Worm (Caenorhabditis elegans): ENCODE results near the gene cest-9.2.

cest-9.2 gene

DNA sequence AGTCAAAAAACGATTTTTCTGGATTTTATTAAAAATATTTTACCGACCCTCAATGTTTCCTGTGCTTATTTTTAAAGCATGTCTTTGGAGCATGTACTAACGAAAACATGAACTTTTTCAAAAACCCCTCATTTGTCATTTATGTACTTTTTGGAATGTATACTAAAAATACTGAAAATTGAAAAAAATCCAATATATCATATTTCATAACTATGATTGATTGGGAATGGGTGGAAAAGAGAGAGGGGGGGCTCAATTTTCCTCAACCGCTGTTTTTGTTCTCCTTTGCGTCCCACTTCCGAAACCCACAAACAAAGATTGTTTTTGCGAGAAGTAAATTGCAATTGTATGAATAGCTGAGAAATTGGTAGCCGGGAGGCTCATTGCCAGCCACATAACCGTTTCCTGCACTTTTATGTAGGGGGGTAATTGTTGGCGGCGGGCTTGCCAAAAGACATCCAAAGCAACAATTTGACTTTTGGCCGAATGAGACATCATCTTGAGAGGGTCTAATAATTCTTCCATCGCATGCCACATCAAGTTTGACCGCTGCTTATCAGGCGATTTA lies 42.0 kb upstream of the cest-9.2 start:
- TF ChIP-seq ztf-23 (GFP tag; IDR thresholded peaks at IDR 0.05): no peak
- no peak for TF ChIP-seq klf-2 (GFP tag; conservative IDR thresholded peaks at IDR 0.05)
- TF ChIP-seq tab-1 (GFP tag; IDR thresholded peaks at IDR 0.05): 0 out of 2 replicates have a peak, but pooled peaks have one; percentile 66
- no peak for TF ChIP-seq ztf-29 (GFP tag; IDR thresholded peaks at IDR 0.05)
- TF ChIP-seq ref-1 (GFP tag; conservative IDR thresholded peaks at IDR 0.05): no peak

DNA sequence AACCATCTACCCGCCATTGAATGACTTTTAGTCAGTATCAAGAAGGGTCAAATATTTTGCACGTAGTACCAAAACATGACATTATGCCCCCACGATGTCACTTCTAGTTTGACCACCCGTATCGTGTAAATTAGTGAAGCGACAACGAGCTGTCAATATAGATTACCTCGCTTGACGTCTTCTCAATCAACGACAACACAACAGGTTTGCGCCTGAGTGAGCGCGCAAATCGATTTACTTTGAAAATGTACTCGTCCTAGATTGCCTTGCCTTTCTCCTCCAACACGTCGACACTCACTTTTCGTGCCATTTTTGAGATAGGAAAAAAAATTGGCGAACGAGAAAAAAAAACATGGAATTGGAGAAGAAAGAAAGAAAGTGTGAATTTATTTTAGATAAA lies 41.2 kb upstream of the cest-9.2 start:
- TF ChIP-seq ztf-29 (GFP tag; IDR thresholded peaks at IDR 0.05): no peak
- no peak for TF ChIP-seq klf-2 (GFP tag; conservative IDR thresholded peaks at IDR 0.05)
- TF ChIP-seq ztf-23 (GFP tag; IDR thresholded peaks at IDR 0.05): no peak
- TF ChIP-seq cog-1 (tag; optimal IDR thresholded peaks at IDR 0.05): no peak
- no peak for TF ChIP-seq med-1 (GFP tag; optimal IDR thresholded peaks at IDR 0.05; ENCODE audit: insufficient read depth)
- TF ChIP-seq ref-1 (GFP tag; conservative IDR thresholded peaks at IDR 0.05): no peak
- no peak for TF ChIP-seq flt-1 (GFP tag; IDR thresholded peaks at IDR 0.05)

DNA sequence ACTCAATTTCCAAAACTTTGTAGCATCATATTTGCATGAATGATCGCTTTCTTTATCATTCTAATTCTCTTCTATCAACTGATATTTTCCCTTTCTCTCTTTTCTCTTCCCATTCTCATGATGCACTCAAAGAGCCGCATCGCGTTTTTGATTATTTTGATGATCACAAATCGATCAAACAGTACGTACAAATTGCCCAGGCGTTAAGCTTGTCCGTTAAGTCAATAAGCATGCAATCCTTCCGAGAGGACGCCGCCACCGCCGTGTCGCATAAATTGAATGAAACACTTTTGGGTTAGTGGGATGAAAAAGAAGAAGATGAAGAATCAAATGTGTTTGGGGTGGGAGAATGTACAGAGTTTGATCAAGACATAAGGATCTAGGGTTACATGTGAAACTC lies 40.3 kb upstream of the cest-9.2 start:
- no peak for TF ChIP-seq ztf-29 (GFP tag; IDR thresholded peaks at IDR 0.05)
- TF ChIP-seq klf-2 (GFP tag; conservative IDR thresholded peaks at IDR 0.05): no peak
- TF ChIP-seq med-1 (GFP tag; optimal IDR thresholded peaks at IDR 0.05; ENCODE audit: insufficient read depth): no peak
- TF ChIP-seq cog-1 (tag; optimal IDR thresholded peaks at IDR 0.05): no peak
- TF ChIP-seq ztf-23 (GFP tag; IDR thresholded peaks at IDR 0.05): no peak
- no peak for TF ChIP-seq flt-1 (GFP tag; IDR thresholded peaks at IDR 0.05)
- no peak for TF ChIP-seq T22C8.4 (GFP tag; IDR thresholded peaks at IDR 0.05)
- TF ChIP-seq ref-1 (GFP tag; conservative IDR thresholded peaks at IDR 0.05): no peak
- no peak for TF ChIP-seq tab-1 (GFP tag; IDR thresholded peaks at IDR 0.05)

DNA sequence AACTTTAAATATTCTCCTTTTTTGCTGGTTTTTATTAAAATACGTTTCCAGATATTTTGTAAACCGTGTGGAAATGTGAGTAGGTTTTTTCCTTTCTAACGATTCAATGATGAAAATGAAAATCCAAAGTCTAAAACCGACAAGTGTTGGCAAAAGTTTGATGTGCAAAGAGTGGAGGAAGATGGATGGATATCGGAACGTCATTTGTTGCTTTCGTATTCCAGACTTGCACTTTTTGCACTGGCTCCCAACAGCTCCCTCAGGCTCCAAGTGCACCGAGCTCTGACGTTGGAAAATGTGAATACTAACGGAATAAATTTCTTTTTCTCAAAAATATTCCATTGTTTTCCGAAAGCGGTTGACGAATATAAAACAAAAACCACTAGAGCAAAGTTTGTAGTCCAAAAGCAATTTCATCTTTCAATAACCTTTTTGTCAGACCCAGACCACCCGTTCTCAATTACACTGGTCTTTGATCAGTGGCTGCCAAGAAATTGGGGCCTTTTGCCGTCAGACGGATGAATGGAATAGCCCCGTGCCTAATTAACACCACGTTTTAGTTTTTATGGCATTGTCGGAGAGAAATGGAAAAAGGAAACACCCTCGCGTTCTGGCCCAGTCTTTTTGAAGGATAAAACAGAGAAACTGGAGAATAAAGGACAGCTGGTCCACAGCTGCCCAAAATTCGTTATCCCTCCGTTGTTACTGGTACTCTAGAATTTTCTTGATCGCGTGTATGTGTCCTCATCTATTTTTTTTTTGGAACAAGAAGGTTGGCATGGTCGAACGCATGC lies 39.0 kb upstream of the cest-9.2 start:
- TF ChIP-seq flt-1 (GFP tag; IDR thresholded peaks at IDR 0.05) (0 out of 2 replicates have a peak, but pooled peaks have one; percentile 19), cog-1 (tag; optimal IDR thresholded peaks at IDR 0.05) (peak; percentile 51), ztf-23 (GFP tag; IDR thresholded peaks at IDR 0.05) (no peak), klf-2 (GFP tag; conservative IDR thresholded peaks at IDR 0.05) (no peak), tab-1 (GFP tag; IDR thresholded peaks at IDR 0.05) (no peak), ref-1 (GFP tag; conservative IDR thresholded peaks at IDR 0.05) (no peak)

DNA sequence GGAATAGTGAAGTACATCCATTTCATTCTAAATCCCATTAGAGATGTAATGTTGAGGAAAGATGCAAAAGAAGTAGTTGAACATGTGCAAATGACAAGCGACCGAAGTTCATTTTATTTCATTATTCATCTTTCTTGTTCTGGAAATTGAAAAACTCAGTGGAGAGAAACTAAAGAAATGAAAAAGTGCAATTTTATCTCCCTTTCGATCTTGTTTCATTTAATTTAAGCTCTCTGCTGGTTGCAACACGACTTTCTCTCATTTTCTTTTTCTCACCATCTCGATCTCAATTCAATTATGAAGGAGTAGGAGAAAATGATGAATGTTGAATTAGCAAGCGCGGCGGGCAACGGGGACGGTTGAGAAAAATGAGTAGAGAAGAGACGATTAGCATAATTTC lies 37.5 kb upstream of the cest-9.2 start:
- no peak for TF ChIP-seq ztf-23 (GFP tag; IDR thresholded peaks at IDR 0.05)
- no peak for TF ChIP-seq ref-1 (GFP tag; conservative IDR thresholded peaks at IDR 0.05)
- TF ChIP-seq ztf-29 (GFP tag; IDR thresholded peaks at IDR 0.05): no peak
- no peak for TF ChIP-seq klf-2 (GFP tag; conservative IDR thresholded peaks at IDR 0.05)
- TF ChIP-seq cog-1 (tag; optimal IDR thresholded peaks at IDR 0.05): no peak
- TF ChIP-seq flt-1 (GFP tag; IDR thresholded peaks at IDR 0.05): no peak

DNA sequence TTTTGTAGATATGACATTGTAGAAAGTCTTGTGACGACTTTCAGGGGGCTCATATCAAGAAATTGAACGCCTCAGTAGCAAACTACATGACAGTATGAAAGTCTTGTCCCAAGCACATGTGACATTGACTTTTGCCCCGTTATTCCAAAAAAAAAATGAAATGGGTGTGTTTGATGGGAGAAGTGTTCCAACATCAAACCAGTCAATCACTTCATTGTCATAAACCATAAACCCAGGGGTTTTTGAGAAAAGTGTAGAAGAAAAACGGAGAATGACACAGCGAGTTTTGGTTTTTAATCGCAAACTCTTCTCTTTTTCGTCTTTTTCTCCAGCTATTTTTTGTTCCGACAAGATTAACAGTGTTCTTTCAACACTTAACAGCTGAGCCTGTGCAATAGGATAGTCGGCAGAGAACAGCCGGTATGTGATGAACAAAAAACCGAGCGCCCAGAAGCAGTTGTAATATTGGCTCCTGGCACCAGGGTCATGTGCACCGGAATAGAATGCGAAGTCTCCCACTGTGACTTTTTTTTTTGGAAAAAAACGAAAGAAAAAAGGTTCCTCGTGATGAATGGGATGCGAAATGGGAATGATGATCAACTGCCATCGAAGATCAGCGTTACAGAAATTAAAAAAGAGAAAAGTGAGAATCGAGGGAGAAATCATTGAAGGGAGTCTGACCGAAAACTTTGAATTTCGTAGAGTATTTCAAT lies 35.9 kb upstream of the cest-9.2 start:
- no peak for TF ChIP-seq klf-2 (GFP tag; conservative IDR thresholded peaks at IDR 0.05)
- TF ChIP-seq ztf-29 (GFP tag; IDR thresholded peaks at IDR 0.05): no peak
- no peak for TF ChIP-seq T22C8.4 (GFP tag; IDR thresholded peaks at IDR 0.05)
- TF ChIP-seq tab-1 (GFP tag; IDR thresholded peaks at IDR 0.05): no peak
- TF ChIP-seq med-1 (GFP tag; optimal IDR thresholded peaks at IDR 0.05; ENCODE audit: insufficient read depth): no peak
- no peak for TF ChIP-seq cog-1 (tag; optimal IDR thresholded peaks at IDR 0.05)
- no peak for TF ChIP-seq ref-1 (GFP tag; conservative IDR thresholded peaks at IDR 0.05)
- TF ChIP-seq ztf-23 (GFP tag; IDR thresholded peaks at IDR 0.05): no peak
- TF ChIP-seq flt-1 (GFP tag; IDR thresholded peaks at IDR 0.05): no peak

DNA sequence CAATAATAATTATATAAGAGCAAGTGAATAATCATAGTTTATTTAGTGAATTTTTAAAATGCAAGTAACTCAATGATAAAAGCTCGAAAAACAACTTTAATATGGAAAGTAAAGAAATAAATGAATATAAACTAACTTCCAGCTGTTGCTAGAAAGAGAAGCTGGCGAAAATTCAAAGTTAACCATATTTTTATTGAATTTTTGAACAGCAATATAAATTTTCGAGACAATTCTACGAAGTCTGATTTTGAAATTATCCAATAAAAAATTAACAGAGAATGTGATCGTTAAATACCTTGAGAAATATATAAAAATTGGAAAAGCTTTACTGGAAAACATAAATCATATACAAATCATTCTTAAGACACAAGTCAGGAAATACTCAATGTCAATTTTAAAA lies 35.3 kb upstream of the cest-9.2 start:
- no peak for TF ChIP-seq klf-2 (GFP tag; conservative IDR thresholded peaks at IDR 0.05)
- no peak for TF ChIP-seq cog-1 (tag; optimal IDR thresholded peaks at IDR 0.05)
- TF ChIP-seq tab-1 (GFP tag; IDR thresholded peaks at IDR 0.05): no peak
- TF ChIP-seq ztf-23 (GFP tag; IDR thresholded peaks at IDR 0.05): no peak
- TF ChIP-seq T22C8.4 (GFP tag; IDR thresholded peaks at IDR 0.05): no peak
- TF ChIP-seq flt-1 (GFP tag; IDR thresholded peaks at IDR 0.05): no peak
- no peak for TF ChIP-seq ref-1 (GFP tag; conservative IDR thresholded peaks at IDR 0.05)

DNA sequence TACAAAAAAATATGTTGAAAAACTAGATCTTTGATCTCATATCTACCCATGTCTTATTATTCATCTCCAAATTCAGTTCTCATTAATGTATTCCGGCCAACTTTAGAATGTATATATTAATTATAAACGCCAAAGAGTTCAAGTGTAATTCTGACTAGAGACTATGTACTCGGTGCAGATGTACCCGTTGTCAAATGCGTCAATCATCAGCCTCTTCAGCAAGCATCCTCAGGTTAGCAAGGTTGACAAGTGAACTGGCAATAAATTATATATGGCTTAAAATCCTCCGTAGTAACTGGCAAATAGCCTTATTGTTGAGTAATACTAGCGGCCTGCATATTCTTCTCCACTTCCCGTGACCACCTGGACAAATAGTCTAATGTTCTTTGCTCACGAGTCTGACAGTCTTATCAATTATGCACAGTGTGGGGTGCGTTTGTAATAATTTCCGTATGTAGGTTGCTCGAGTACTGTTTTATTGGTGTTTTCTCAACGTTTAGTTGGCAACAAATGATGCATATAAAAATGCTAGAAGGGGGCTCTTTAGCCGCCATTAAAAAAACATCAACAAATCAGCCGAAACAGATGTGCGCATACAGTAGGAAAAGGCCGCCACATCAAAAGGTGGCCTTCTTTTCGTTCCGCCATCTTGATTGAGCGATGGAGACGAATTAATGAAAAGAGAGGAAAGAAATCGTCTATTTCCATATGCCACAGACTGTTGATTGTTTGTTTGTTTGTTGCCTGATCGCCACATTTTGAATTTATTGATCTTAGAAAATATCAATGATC lies 33.4 kb upstream of the cest-9.2 start:
- no peak for TF ChIP-seq T22C8.4 (GFP tag; IDR thresholded peaks at IDR 0.05)
- no peak for TF ChIP-seq tab-1 (GFP tag; IDR thresholded peaks at IDR 0.05)
- TF ChIP-seq ztf-29 (GFP tag; IDR thresholded peaks at IDR 0.05): no peak
- TF ChIP-seq ztf-23 (GFP tag; IDR thresholded peaks at IDR 0.05): no peak
- TF ChIP-seq cog-1 (tag; optimal IDR thresholded peaks at IDR 0.05): no peak
- TF ChIP-seq flt-1 (GFP tag; IDR thresholded peaks at IDR 0.05): no peak
- TF ChIP-seq med-1 (GFP tag; optimal IDR thresholded peaks at IDR 0.05; ENCODE audit: insufficient read depth): no peak
- TF ChIP-seq klf-2 (GFP tag; conservative IDR thresholded peaks at IDR 0.05): no peak
- no peak for TF ChIP-seq ref-1 (GFP tag; conservative IDR thresholded peaks at IDR 0.05)

DNA sequence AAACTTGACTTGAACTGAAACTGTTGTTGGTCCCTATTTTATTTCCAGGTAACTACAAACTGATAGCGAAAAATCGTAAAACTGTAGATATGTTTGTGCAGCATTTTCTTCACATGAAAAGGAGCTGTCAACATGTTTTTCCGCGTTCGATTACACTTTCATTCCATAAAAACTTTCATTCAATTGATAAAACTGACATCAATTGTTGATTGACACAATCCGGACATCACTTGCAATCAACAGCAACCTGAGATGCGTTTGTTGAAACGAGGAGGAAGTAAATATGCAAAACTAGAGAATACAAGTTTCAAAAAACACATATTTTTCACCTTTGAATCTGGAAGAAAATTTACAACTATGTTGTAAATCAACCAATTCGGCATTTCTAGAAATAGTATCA lies 24.6 kb upstream of the cest-9.2 start:
- no peak for TF ChIP-seq cog-1 (tag; optimal IDR thresholded peaks at IDR 0.05)
- TF ChIP-seq T22C8.4 (GFP tag; IDR thresholded peaks at IDR 0.05): no peak
- no peak for TF ChIP-seq ref-1 (GFP tag; conservative IDR thresholded peaks at IDR 0.05)
- TF ChIP-seq ztf-23 (GFP tag; IDR thresholded peaks at IDR 0.05): no peak
- no peak for TF ChIP-seq tab-1 (GFP tag; IDR thresholded peaks at IDR 0.05)
- TF ChIP-seq klf-2 (GFP tag; conservative IDR thresholded peaks at IDR 0.05): no peak
- no peak for TF ChIP-seq med-1 (GFP tag; optimal IDR thresholded peaks at IDR 0.05; ENCODE audit: insufficient read depth)
- TF ChIP-seq ztf-29 (GFP tag; IDR thresholded peaks at IDR 0.05): no peak
- TF ChIP-seq flt-1 (GFP tag; IDR thresholded peaks at IDR 0.05): no peak

Measured in whole organism, midembryonic.